Fruit fly (Drosophila melanogaster): ENCODE data around the gene CG5439.

Gene CG5439

DNA sequence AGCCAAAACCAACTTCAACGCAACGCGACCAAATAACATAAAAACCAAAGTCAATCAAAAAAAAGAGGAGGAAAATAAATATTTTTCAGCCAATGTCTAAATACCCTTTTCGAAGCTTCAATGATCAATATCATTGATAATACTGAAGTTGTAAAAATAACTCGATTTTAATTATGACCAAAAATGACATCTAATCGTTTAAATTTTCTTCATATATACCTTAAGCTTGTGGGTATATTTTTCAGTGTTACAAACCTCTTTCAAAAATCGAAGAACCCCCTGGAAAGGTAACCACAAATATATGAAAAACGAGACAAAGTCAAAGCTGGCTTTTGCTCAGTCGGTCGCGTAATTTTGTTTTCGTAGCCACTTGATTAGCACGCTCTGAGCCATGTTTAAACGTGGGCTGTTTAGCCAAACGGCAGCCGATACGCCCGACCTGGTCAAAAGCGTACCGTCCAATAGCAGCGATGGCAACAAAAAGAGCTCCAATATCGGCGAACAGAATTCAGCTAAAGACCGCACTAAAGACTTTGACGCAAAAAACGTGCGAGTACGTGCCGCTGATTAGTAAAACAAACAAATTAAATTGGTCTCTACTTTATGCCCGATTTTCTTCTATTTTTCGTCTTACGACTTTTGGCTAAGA lies 31.8 kb upstream of the CG5439 start (continued):
- TF ChIP-seq CG11294 (GFP tag; IDR thresholded peaks at IDR 0.05): no peak; the same call in 1 of the 2 replicates
- peak; percentile 26 for TF ChIP-seq CG6792 (GFP tag; optimal IDR thresholded peaks at IDR 0.05)
- peak; percentile 27 for TF ChIP-seq esn (GFP tag; optimal IDR thresholded peaks at IDR 0.05)
- no peak for TF ChIP-seq CG7368 (GFP tag; optimal IDR thresholded peaks at IDR 0.05)
- peak; percentile 36 for TF ChIP-seq topi (GFP tag; optimal IDR thresholded peaks at IDR 0.05)
- TF ChIP-seq salr (GFP tag; optimal IDR thresholded peaks at IDR 0.05): peak in 1 of 2 experiments; percentile 4
- peak; percentile 52 for TF ChIP-seq Gug (GFP tag; IDR thresholded peaks at IDR 0.05)
- peak; percentile 61 for TF ChIP-seq CG32006 (GFP tag; optimal IDR thresholded peaks at IDR 0.05)

DNA sequence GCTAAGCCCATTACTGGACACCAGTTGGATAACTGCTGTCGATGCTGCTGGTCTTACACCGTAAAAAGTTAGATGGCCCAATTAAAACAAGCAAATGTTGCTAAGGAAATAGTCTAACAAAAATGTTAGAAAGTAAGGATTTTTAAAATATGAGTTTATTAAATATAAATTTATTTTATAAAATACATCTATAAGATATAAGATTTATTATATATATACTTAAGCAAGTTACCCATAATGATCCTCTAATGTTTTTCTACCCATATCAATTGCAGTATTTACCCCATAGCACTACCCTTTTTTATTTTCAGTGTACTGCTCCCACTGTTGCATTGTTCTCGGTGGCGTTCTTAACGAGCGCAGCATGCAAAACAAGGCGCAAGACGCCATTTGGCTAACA lies 30.7 kb upstream of the CG5439 start:
- TF ChIP-seq cyc (GFP tag; optimal IDR thresholded peaks at IDR 0.05) (peak; percentile 9), CG11762 (GFP tag; optimal IDR thresholded peaks at IDR 0.05; ENCODE audit: insufficient read depth) (peak; percentile 24), Blimp-1 (GFP tag; optimal IDR thresholded peaks at IDR 0.05) (peak; percentile 15), CG6163 (GFP tag; IDR thresholded peaks at IDR 0.05) (peak; percentile 44; the same call in 1 of the 3 replicates), topi (GFP tag; optimal IDR thresholded peaks at IDR 0.05) (peak; percentile 27), CG11294 (GFP tag; IDR thresholded peaks at IDR 0.05) (no peak; the same call in 1 of the 2 replicates), dsx (GFP tag; optimal IDR thresholded peaks at IDR 0.05; ENCODE audit: poor library complexity, severe bottlenecking) (peak; percentile 80), net (GFP tag; optimal IDR thresholded peaks at IDR 0.05) (peak; percentile 6), Sox102F (GFP tag; optimal IDR thresholded peaks at IDR 0.05) (peak; percentile 7), Sox15 (GFP tag; optimal IDR thresholded peaks at IDR 0.05) (no peak), CG34406 (GFP tag; optimal IDR thresholded peaks at IDR 0.05) (peak; percentile 50), Eip78C (GFP tag) (peak; percentile 48), vri (GFP tag; optimal IDR thresholded peaks at IDR 0.05) (no peak), CG15336 (GFP tag; IDR thresholded peaks at IDR 0.05) (no peak), CG9139 (GFP tag; optimal IDR thresholded peaks at IDR 0.05) (peak; percentile 59), Smox (GFP tag; optimal IDR thresholded peaks at IDR 0.05) (peak; percentile 11), Met (GFP tag; optimal IDR thresholded peaks at IDR 0.05) (peak; percentile 18), dac (GFP tag; optimal IDR thresholded peaks at IDR 0.05) (no peak), lz (GFP tag; optimal IDR thresholded peaks at IDR 0.05) (no peak), pdm3 (GFP tag; optimal IDR thresholded peaks at IDR 0.05) (no peak), fd59A (GFP tag; optimal IDR thresholded peaks at IDR 0.05) (peak; percentile 56), CG8632 (GFP tag; optimal IDR thresholded peaks at IDR 0.05) (peak; percentile 33), salr (GFP tag; optimal IDR thresholded peaks at IDR 0.05) (peak in 1 of 2 experiments; percentile 24), Sox14 (GFP tag; optimal IDR thresholded peaks at IDR 0.05) (peak; percentile 16), CG6276 (GFP tag; optimal IDR thresholded peaks at IDR 0.05) (peak; percentile 24), Ets96B (tag; optimal IDR thresholded peaks at IDR 0.05) (peak; percentile 83), Lpt (GFP tag; optimal IDR thresholded peaks at IDR 0.05) (no peak), CG32006 (GFP tag; optimal IDR thresholded peaks at IDR 0.05) (peak; percentile 61), fd85E (GFP tag; optimal IDR thresholded peaks at IDR 0.05) (no peak), CG4318 (GFP tag; optimal IDR thresholded peaks at IDR 0.05) (peak; percentile 36), CG8119 (GFP tag; IDR thresholded peaks at IDR 0.05) (peak; percentile 40; the same call in 1 of the 3 replicates), CG31627 (GFP tag; optimal IDR thresholded peaks at IDR 0.05) (no peak), CG10669 (GFP tag; optimal IDR thresholded peaks at IDR 0.05) (peak; percentile 69), CG3032 (tag; optimal IDR thresholded peaks at IDR 0.05) (peak; percentile 85), CG7368 (GFP tag; optimal IDR thresholded peaks at IDR 0.05) (peak; percentile 35), CG3919 (GFP tag; optimal IDR thresholded peaks at IDR 0.05) (peak; percentile 43), acj6 (GFP tag; optimal IDR thresholded peaks at IDR 0.05) (peak; percentile 56), CG16779 (tag; optimal IDR thresholded peaks at IDR 0.05) (peak; percentile 16), esn (GFP tag; optimal IDR thresholded peaks at IDR 0.05) (peak; percentile 42), CG10631 (GFP tag; optimal IDR thresholded peaks at IDR 0.05) (peak; percentile 78), CG6808 (GFP tag; optimal IDR thresholded peaks at IDR 0.05) (peak; percentile 70), ss (GFP tag; optimal IDR thresholded peaks at IDR 0.05) (peak; percentile 44 to 71), CG1621 (tag; optimal IDR thresholded peaks at IDR 0.05) (peak; percentile 34), OdsH (GFP tag; optimal IDR thresholded peaks at IDR 0.05) (peak; percentile 26), svp (GFP tag) (peak; percentile 57)
